Worm (Caenorhabditis elegans) whole organism, L4 larva: ENCODE results near the gene C33B4.2.
A peak's percentile ranks its signal among the peaks of the same experiment; 100 is the strongest.

Experiments
- D1046.2 ChIP-seq: fragments of 200-800 bp; sonication (Bioruptor generic); IDR thresholded peaks from 2 replicates; pipeline ENCODE4 v1.3.6; 2022; ENCODE audit warnings: missing genetic modification characterization, missing compliant biosample characterization
- T26A8.4 ChIP-seq: fragments of 200-800 bp; sonication (Bioruptor generic); IDR thresholded peaks from 2 replicates; pipeline ENCODE4 v1.3.6; 2022; ENCODE audit warnings: missing genetic modification characterization, missing compliant biosample characterization
- Y105C5A.15 ChIP-seq: fragments of 200-800 bp; sonication (Bioruptor generic); IDR thresholded peaks from 2 replicates; pipeline ENCODE4 v1.3.6; 2022; ENCODE audit warnings: missing genetic modification characterization, missing compliant biosample characterization
- Y48G9A.11 ChIP-seq: fragments of 200-800 bp; sonication (Bioruptor generic); IDR thresholded peaks from 2 replicates; pipeline ENCODE4 v1.3.6; 2022; ENCODE audit warnings: missing genetic modification reagents, missing genetic modification characterization, missing compliant biosample characterization
- Y75B8A.6 ChIP-seq: fragments of 200-800 bp; sonication (Bioruptor generic); IDR thresholded peaks from 2 replicates; pipeline ENCODE4 v1.3.6; 2022; ENCODE audit warnings: missing genetic modification reagents, missing genetic modification characterization, missing compliant biosample characterization
- aha-1 ChIP-seq: fragments of 150-350 bp; peaks from one replicate; lab custom pipeline; 2014; ENCODE audit warnings: missing biosample characterization, missing genetic modification characterization
- ceh-20 ChIP-seq: fragments of 200-800 bp; sonication (Bioruptor generic); IDR thresholded peaks from 2 replicates; pipeline ENCODE4 v1.3.6; 2022; ENCODE audit warnings: missing genetic modification reagents, missing genetic modification characterization, missing compliant biosample characterization
- ceh-28 ChIP-seq: fragments of 150-350 bp; optimal IDR thresholded peaks from 2 replicates; lab custom pipeline; 2014; ENCODE audit warnings: missing biosample characterization, missing genetic modification reagents, missing genetic modification characterization
- dpl-1 ChIP-seq: fragments of 150-350 bp; optimal IDR thresholded peaks from 2 replicates; lab custom pipeline; 2014; ENCODE audit warnings: missing biosample characterization, missing genetic modification reagents, missing genetic modification characterization
- egl-27 ChIP-seq: sonication (generic microtip); optimal IDR thresholded peaks from 3 replicates; lab custom pipeline; 2017; ENCODE audit warnings: missing biosample characterization, missing genetic modification reagents, missing genetic modification characterization
- gei-8 ChIP-seq: fragments of 200-800 bp; sonication (Bioruptor generic); optimal IDR thresholded peaks from 2 replicates; lab custom pipeline; 2018; ENCODE audit warnings: mild to moderate bottlenecking, missing genetic modification characterization, missing compliant biosample characterization
- jun-1 ChIP-seq: fragments of 150-350 bp; optimal IDR thresholded peaks from 2 replicates; lab custom pipeline; 2014; ENCODE audit warnings: missing biosample characterization, missing genetic modification reagents, missing genetic modification characterization
- lin-39 ChIP-seq: fragments of 150-350 bp; optimal IDR thresholded peaks from 2 replicates; lab custom pipeline; 2014; ENCODE audit warnings: missing biosample characterization, missing genetic modification reagents, missing genetic modification characterization
- madf-5 ChIP-seq, 2 experiments: fragments of 200-800 bp; sonication (Bioruptor generic); IDR thresholded peaks; 2 replicates each; pipeline ENCODE4 v1.3.6; 2022; ENCODE audit warnings: missing compliant biosample characterization in 2 of 2, missing genetic modification characterization in 2 of 2
- mep-1 ChIP-seq: fragments of 150-350 bp; sonication (generic microtip); optimal IDR thresholded peaks from 3 replicates; lab custom pipeline; 2014; ENCODE audit warnings: missing biosample characterization, missing genetic modification characterization
- mes-2 ChIP-seq: sonication (generic microtip); optimal IDR thresholded peaks from 2 replicates; lab custom pipeline; 2016; ENCODE audit warnings: missing genotype, mild to moderate bottlenecking, missing genetic modification characterization, missing compliant biosample characterization; ENCODE audit not compliant: poor library complexity, severe bottlenecking
- nhr-10 ChIP-seq: fragments of 150-350 bp; optimal IDR thresholded peaks from 2 replicates; lab custom pipeline; 2014; ENCODE audit warnings: missing biosample characterization, missing genetic modification characterization
- nhr-11 ChIP-seq: fragments of 150-350 bp; optimal IDR thresholded peaks from 2 replicates; lab custom pipeline; 2014; ENCODE audit warnings: missing biosample characterization, missing genetic modification characterization
- nhr-237 ChIP-seq: sonication (generic microtip); optimal IDR thresholded peaks from 2 replicates; lab custom pipeline; 2017; ENCODE audit warnings: missing biosample characterization, missing genetic modification characterization
- nhr-25 ChIP-seq: sonication (generic microtip); optimal IDR thresholded peaks from 2 replicates; lab custom pipeline; 2017; ENCODE audit warnings: missing genetic modification characterization, mild to moderate bottlenecking, missing compliant biosample characterization, antibody characterized with exemption, moderate library complexity, borderline replicate concordance; ENCODE audit not compliant: insufficient read depth
- nhr-41 ChIP-seq: fragments of 200-800 bp; sonication (Bioruptor generic); IDR thresholded peaks from 2 replicates; pipeline ENCODE4 v1.3.6; 2022; ENCODE audit warnings: missing genetic modification reagents, missing genetic modification characterization, missing compliant biosample characterization
- nhr-42 ChIP-seq: fragments of 200-800 bp; sonication (Bioruptor generic); IDR thresholded peaks from 2 replicates; pipeline ENCODE4 v1.3.6; 2022; ENCODE audit warnings: missing genetic modification characterization, missing compliant biosample characterization
- nhr-48 ChIP-seq: sonication (generic microtip); optimal IDR thresholded peaks from 2 replicates; lab custom pipeline; 2016; ENCODE audit warnings: mild to moderate bottlenecking, missing genetic modification characterization, missing compliant biosample characterization
- nhr-76 ChIP-seq: fragments of 150-350 bp; optimal IDR thresholded peaks from 2 replicates; lab custom pipeline; 2014; ENCODE audit warnings: missing biosample characterization, missing genetic modification characterization
- nhr-77 ChIP-seq: fragments of 150-350 bp; optimal IDR thresholded peaks from 2 replicates; lab custom pipeline; 2014; ENCODE audit warnings: missing biosample characterization, missing genetic modification characterization
- pqm-1 ChIP-seq: sonication (generic microtip); optimal IDR thresholded peaks from 2 replicates; lab custom pipeline; 2017; ENCODE audit warnings: missing biosample characterization, missing genetic modification characterization
- rbr-2 ChIP-seq: sonication (generic microtip); optimal IDR thresholded peaks from 2 replicates; lab custom pipeline; 2016; ENCODE audit warnings: missing genotype, missing genetic modification characterization, missing compliant biosample characterization
- saeg-2 ChIP-seq: fragments of 200-800 bp; sonication (Bioruptor generic); IDR thresholded peaks from 2 replicates; pipeline ENCODE4 v1.3.6; 2022; ENCODE audit warnings: missing genetic modification reagents, missing genetic modification characterization, missing compliant biosample characterization
- set-16 ChIP-seq: fragments of 200-800 bp; sonication (Bioruptor generic); IDR thresholded peaks from 2 replicates; pipeline ENCODE4 v1.3.6; 2022; ENCODE audit warnings: missing genetic modification reagents, missing genetic modification characterization, missing compliant biosample characterization
- spr-1 ChIP-seq: sonication (generic microtip); optimal IDR thresholded peaks from 2 replicates; lab custom pipeline; 2016; ENCODE audit warnings: mild to moderate bottlenecking, missing genetic modification characterization, missing compliant biosample characterization
- unc-130 ChIP-seq: sonication (generic microtip); optimal IDR thresholded peaks from 2 replicates; lab custom pipeline; 2016; ENCODE audit warnings: missing genetic modification reagents, missing genetic modification characterization, missing compliant biosample characterization
- unc-39 ChIP-seq: sonication (generic microtip); optimal IDR thresholded peaks from 2 replicates; lab custom pipeline; 2017; ENCODE audit warnings: missing biosample characterization, missing genetic modification characterization
- unc-62 ChIP-seq, 3 experiments: fragments of 150-350 bp in 1 of 3; sonication (generic microtip); optimal IDR thresholded peaks in 2 of 3; peaks in 1 of 3; 1 replicate in 1 of 3; 2 replicates in 2 of 3; lab custom pipeline; 2014 to 2017; ENCODE audit warnings: missing biosample characterization in 3 of 3, missing genetic modification characterization in 3 of 3, missing genetic modification reagents in 3 of 3, missing genotype in 1 of 3
- vab-7 ChIP-seq: fragments of 200-800 bp; sonication (Bioruptor generic); IDR thresholded peaks from 2 replicates; pipeline ENCODE4 v1.3.6; 2022; ENCODE audit warnings: missing genetic modification reagents, missing genetic modification characterization, missing compliant biosample characterization
- zag-1 ChIP-seq: fragments of 150-350 bp; optimal IDR thresholded peaks from 2 replicates; lab custom pipeline; 2014; ENCODE audit warnings: missing biosample characterization, missing genetic modification characterization
- zfp-2 ChIP-seq: sonication (generic microtip); optimal IDR thresholded peaks from 2 replicates; lab custom pipeline; 2016; ENCODE audit warnings: mild to moderate bottlenecking, missing genetic modification characterization, missing compliant biosample characterization
- zfp-3 ChIP-seq: fragments of 200-800 bp; sonication (Bioruptor generic); conservative IDR thresholded peaks from 2 replicates; pipeline ENCODE4 v1.3.6; 2022; ENCODE audit warnings: missing genetic modification reagents, missing genetic modification characterization, missing compliant biosample characterization
- ztf-11 ChIP-seq: fragments of 150-350 bp; optimal IDR thresholded peaks from 2 replicates; lab custom pipeline; 2014; ENCODE audit warnings: missing biosample characterization, missing genetic modification characterization

Gene C33B4.2

ce11 chrII:11393787-11394186 is 21.8 kb upstream of the C33B4.2 start:
- no peak for TF ChIP-seq mes-2 (tag; lab: Kevin White, UChicago)
- no peak for TF ChIP-seq Y75B8A.6 (GFP tag; lab: Robert Waterston, UW)
- TF ChIP-seq set-16 (GFP tag; lab: Robert Waterston, UW): peak; percentile 58; the same call in 1 of the 2 replicates
- no peak for TF ChIP-seq lin-39 (tag; lab: Kevin White, UChicago)

ce11 chrII:11392390-11392789 is 20.4 kb upstream of the C33B4.2 start:
- TF ChIP-seq unc-62 (GFP tag; optimal IDR thresholded peaks at IDR 0.05 in 1 of 2; lab: Kevin White, UChicago) (peak in 1 of 2 experiments; percentile 86), unc-62 (tag; optimal IDR thresholded peaks at IDR 0.05; lab: Kevin White, UChicago) (no peak), ztf-11 (tag; lab: Kevin White, UChicago) (no peak)
- TF ChIP-seq, all 104 proteins: peak for 1

DNA sequence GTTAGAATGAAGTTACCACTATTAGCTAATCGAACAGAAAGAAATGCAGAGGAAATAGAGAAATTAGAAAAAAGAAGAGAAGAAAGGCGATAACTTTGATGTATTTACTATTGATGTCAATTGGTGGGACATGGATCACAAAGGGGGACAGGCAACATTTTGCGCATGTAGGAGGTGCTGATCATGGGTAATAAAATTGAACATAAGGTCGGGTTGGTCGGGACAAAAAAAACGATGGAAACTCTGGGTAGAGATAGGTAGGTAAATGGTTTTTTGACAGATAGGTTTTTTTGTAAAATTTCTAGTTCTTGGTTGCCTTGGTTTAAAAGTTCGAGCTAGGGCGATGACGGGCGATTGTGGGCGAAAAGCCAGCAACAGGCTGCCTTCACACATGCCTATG is 18.9 kb upstream of the C33B4.2 start, which contains the start of gene shn-1:
Gene shn-1 (minus strand): TSS at position 101 of the 400 bp plus-strand sequence.
- TF ChIP-seq lin-39 (tag; lab: Kevin White, UChicago) (no peak), egl-27 (tag; lab: Kevin White, UChicago) (no peak), D1046.2 (GFP tag; lab: Robert Waterston, UW) (no peak), unc-39 (no peak), nhr-48 (tag; lab: Kevin White, UChicago) (no peak), dpl-1 (GFP tag; lab: Kevin White, UChicago) (no peak), Y48G9A.11 (GFP tag; lab: Robert Waterston, UW) (no peak), mep-1 (tag; lab: Kevin White, UChicago) (no peak), gei-8 (no peak), nhr-42 (GFP tag; lab: Robert Waterston, UW) (no peak), ceh-20 (GFP tag; lab: Robert Waterston, UW) (no peak), nhr-237 (tag; lab: Kevin White, UChicago) (no peak), jun-1 (tag; lab: Kevin White, UChicago) (no peak), Y105C5A.15 (GFP tag; lab: Robert Waterston, UW) (no peak)

ce11 chrII:11386950-11387349 is 15.0 kb upstream of the C33B4.2 start:
- TF ChIP-seq nhr-41: no peak
- TF ChIP-seq set-16 (GFP tag; lab: Robert Waterston, UW): peak; percentile 72

DNA sequence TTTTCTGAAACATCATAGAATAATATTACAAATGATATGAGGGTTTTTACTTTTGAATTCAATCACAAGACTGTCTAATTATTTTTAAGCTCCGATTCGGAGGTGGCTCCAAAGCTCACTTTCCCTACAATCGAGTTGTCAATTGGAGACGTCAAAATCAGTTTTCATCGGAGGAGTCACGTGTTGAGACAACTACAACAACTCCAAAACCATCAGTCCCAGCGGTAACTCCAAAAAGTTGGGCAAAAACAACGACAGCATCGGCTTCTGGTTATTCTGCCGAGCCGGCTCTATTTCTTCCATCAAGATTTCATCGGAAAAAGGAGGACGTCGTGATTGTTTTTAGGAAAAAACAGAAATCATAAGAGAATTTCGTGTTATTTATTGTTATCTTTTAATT is 12.2 kb upstream of the C33B4.2 start:
- no peak for TF ChIP-seq nhr-76 (tag; lab: Kevin White, UChicago)
- no peak for TF ChIP-seq T26A8.4 (GFP tag; lab: Robert Waterston, UW)
- TF ChIP-seq ceh-20 (GFP tag; lab: Robert Waterston, UW): no peak
- peak in 1 of 2 experiments; percentile 60 for TF ChIP-seq unc-62 (GFP tag; optimal IDR thresholded peaks at IDR 0.05 in 1 of 2; lab: Kevin White, UChicago)
- no peak for TF ChIP-seq unc-62 (tag; optimal IDR thresholded peaks at IDR 0.05; lab: Kevin White, UChicago)
- TF ChIP-seq nhr-41: no peak
- TF ChIP-seq, all 104 proteins: peak for 1

DNA sequence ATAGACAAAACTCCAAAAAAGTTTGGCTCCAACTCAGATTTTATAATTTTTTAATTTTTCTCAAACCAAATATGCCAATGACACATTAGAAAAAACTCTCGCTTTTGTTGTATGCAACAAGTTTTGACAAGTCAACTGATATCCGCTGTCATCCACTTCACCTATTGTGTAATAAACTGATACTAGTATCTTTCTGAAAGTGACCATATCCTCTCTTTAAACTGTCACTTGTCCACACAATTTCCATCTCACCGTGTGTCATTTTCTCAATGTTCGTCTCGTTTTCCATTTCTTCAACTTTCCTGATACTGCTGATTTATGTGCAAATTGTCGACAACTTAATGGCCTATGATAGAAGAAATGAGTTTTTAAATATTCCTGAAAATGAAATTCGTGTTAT is 11.1 kb upstream of the C33B4.2 start, which contains the start of the genes C33B4.5 and C33B4.4:
Gene C33B4.5 (plus strand): TSS at position 270 of the 400 bp plus-strand sequence.
Gene C33B4.4 (minus strand): TSS at position 385 of the 400 bp plus-strand sequence.
- TF ChIP-seq aha-1 (tag; lab: Kevin White, UChicago): peak; percentile 44
- no peak for TF ChIP-seq zfp-3 (GFP tag; lab: Robert Waterston, UW)
- TF ChIP-seq nhr-10: no peak
- TF ChIP-seq unc-62 (GFP tag; optimal IDR thresholded peaks at IDR 0.05 in 1 of 2; lab: Kevin White, UChicago): peak in 1 of 2 experiments; percentile 91
- no peak for TF ChIP-seq unc-62 (tag; optimal IDR thresholded peaks at IDR 0.05; lab: Kevin White, UChicago)

DNA sequence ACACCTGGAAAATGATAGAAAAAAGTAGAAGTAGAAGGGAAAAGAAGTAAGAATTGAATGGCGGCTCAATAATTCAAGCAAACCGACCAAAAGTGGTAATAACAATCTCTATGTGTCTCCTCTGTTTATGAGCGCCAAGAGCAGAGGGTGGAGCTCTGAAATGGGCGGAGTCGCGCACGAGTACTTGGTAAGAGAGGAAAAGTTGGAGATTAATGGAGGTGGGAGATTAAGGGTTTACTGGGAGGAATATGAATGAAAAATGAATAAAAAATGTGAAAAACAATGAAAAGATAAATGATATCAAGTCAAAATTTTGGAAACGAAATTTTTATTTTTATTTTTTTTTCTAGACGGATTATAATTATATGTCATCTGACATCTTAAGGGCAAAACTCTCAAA is 5.8 kb upstream of the C33B4.2 start:
- TF ChIP-seq saeg-2 (GFP tag; lab: Robert Waterston, UW) (no peak), unc-130 (GFP tag; lab: Kevin White, UChicago) (no peak), mes-2 (tag; lab: Kevin White, UChicago) (no peak), zag-1 (tag; lab: Kevin White, UChicago) (no peak), madf-5 (GFP tag; IDR thresholded peaks at IDR 0.05; lab: Robert Waterston, UW) (no peak), ceh-28 (tag; lab: Kevin White, UChicago) (no peak), pqm-1 (tag; lab: Kevin White, UChicago) (no peak), zfp-3 (GFP tag; lab: Robert Waterston, UW) (no peak), gei-8 (no peak), nhr-77 (no peak), nhr-25 (tag; lab: Kevin White, UChicago) (no peak), vab-7 (GFP tag; lab: Robert Waterston, UW) (no peak), rbr-2 (no peak), spr-1 (tag; lab: Kevin White, UChicago) (no peak), nhr-11 (tag; lab: Kevin White, UChicago) (no peak), Y105C5A.15 (GFP tag; lab: Robert Waterston, UW) (no peak), zfp-2 (tag; lab: Kevin White, UChicago) (no peak)
